Fruit fly (Drosophila melanogaster) whole organism, wandering third instar larva: ENCODE data around the gene Dim1.

ENCODE experiments used
- CG32264 ChIP-seq: fragments of 200-800 bp; sonication (Bioruptor generic); optimal IDR thresholded peaks from 2 replicates; lab custom pipeline; 2016; ENCODE audit warnings: missing biosample characterization, missing genetic modification characterization
- CrebA ChIP-seq: fragments of 200-800 bp; sonication (Bioruptor generic); optimal IDR thresholded peaks from 2 replicates; lab custom pipeline; 2016; ENCODE audit warnings: missing biosample characterization, mild to moderate bottlenecking, missing genetic modification characterization, borderline replicate concordance
- Dfd ChIP-seq: fragments of >200 bp; optimal IDR thresholded peaks from 2 replicates; lab custom pipeline; 2017; ENCODE audit warnings: missing biosample characterization, missing genetic modification characterization
- Dif ChIP-seq: fragments of 200-275, 200-300 bp; sonication (Bioruptor generic); optimal IDR thresholded peaks from 2 replicates; lab custom pipeline; 2018; ENCODE audit warnings: missing biosample characterization, missing genetic modification characterization; ENCODE audit not compliant: partially characterized antibody
- GATAd ChIP-seq: sonication (Bioruptor generic); optimal IDR thresholded peaks from 2 replicates; lab custom pipeline; 2016; ENCODE audit warnings: missing biosample characterization, missing genetic modification characterization
- HLH106 ChIP-seq: fragments of 200-800 bp; optimal IDR thresholded peaks from 3 replicates; lab custom pipeline; 2019; ENCODE audit warnings: missing biosample characterization, mild to moderate bottlenecking, missing genetic modification characterization, moderate library complexity
- Hnf4 ChIP-seq: fragments of 200-800 bp; sonication (Bioruptor generic); optimal IDR thresholded peaks from 2 replicates; lab custom pipeline; 2016; ENCODE audit warnings: missing biosample characterization, mild to moderate bottlenecking, missing genetic modification characterization
- Hr78 ChIP-seq: fragments of >200 bp; optimal IDR thresholded peaks from 2 replicates; lab custom pipeline; 2017; ENCODE audit warnings: missing biosample characterization, missing genetic modification characterization
- Hr83 ChIP-seq: fragments of 200-300 bp; sonication (Bioruptor generic); optimal IDR thresholded peaks from 2 replicates; lab custom pipeline; 2016; ENCODE audit warnings: missing biosample characterization, mild to moderate bottlenecking, missing genetic modification characterization, moderate library complexity; ENCODE audit not compliant: poor library complexity, severe bottlenecking
- Mio ChIP-seq: sonication (Bioruptor generic); optimal IDR thresholded peaks from 2 replicates; lab custom pipeline; 2016; ENCODE audit warnings: missing biosample characterization, missing genetic modification characterization
- Myc ChIP-seq: fragments of >200 bp; optimal IDR thresholded peaks from 2 replicates; lab custom pipeline; 2017
- N ChIP-seq: fragments of >200 bp; optimal IDR thresholded peaks from 2 replicates; lab custom pipeline; 2018; ENCODE audit warnings: missing biosample characterization, missing external identifiers, missing genetic modification characterization
- OdsH ChIP-seq: fragments of 200-800 bp; sonication (Bioruptor generic); optimal IDR thresholded peaks from 2 replicates; lab custom pipeline; 2016; ENCODE audit warnings: missing biosample characterization, mild to moderate bottlenecking, missing genetic modification characterization
- Rel ChIP-seq, 2 experiments: fragments of 200-800 bp; sonication (Bioruptor generic) in 1 of 2; optimal IDR thresholded peaks; 2 replicates in 1 of 2; 3 replicates in 1 of 2; lab custom pipeline; 2016 to 2019; ENCODE audit warnings: mild to moderate bottlenecking in 2 of 2, missing biosample characterization in 2 of 2, missing genetic modification characterization in 2 of 2, moderate library complexity in 1 of 2
- Sp1 ChIP-seq: fragments of 200-800 bp; sonication (Bioruptor generic); optimal IDR thresholded peaks from 3 replicates; lab custom pipeline; 2019; ENCODE audit warnings: missing biosample characterization, mild to moderate bottlenecking, missing genetic modification characterization, moderate library complexity
- Vsx2 ChIP-seq: fragments of 200-300, 225-300 bp; sonication (Bioruptor generic); optimal IDR thresholded peaks from 2 replicates; lab custom pipeline; 2018; ENCODE audit warnings: missing biosample characterization, missing genetic modification characterization; ENCODE audit not compliant: partially characterized antibody
- br ChIP-seq: fragments of 200-800 bp; sonication (Bioruptor generic); optimal IDR thresholded peaks from 2 replicates; lab custom pipeline; 2016; ENCODE audit warnings: missing biosample characterization, missing genetic modification characterization
- brk ChIP-seq: fragments of 200-800 bp; sonication (Bioruptor generic); optimal IDR thresholded peaks from 2 replicates; lab custom pipeline; 2016; ENCODE audit warnings: missing biosample characterization, mild to moderate bottlenecking, missing genetic modification characterization
- dl ChIP-seq, 2 experiments: fragments of 175-275, 200-275 bp in 1 of 2; fragments of 200-275 bp in 1 of 2; sonication (Bioruptor generic); optimal IDR thresholded peaks; lab custom pipeline; 2018; ENCODE audit warnings: mild to moderate bottlenecking in 2 of 2, missing biosample characterization in 2 of 2, missing genetic modification characterization in 2 of 2, moderate library complexity in 2 of 2; ENCODE audit not compliant: partially characterized antibody in 2 of 2, insufficient read depth in 1 of 2
- dmrt93B ChIP-seq: fragments of 200-800 bp; sonication (Bioruptor generic); optimal IDR thresholded peaks from 2 replicates; lab custom pipeline; 2018; ENCODE audit warnings: missing biosample characterization, mild to moderate bottlenecking, missing genetic modification characterization
- dsf ChIP-seq: sonication (Bioruptor generic); optimal IDR thresholded peaks from 2 replicates; lab custom pipeline; 2016; ENCODE audit warnings: missing biosample characterization, missing genetic modification characterization, borderline replicate concordance
- ey ChIP-seq: fragments of 200-800 bp; sonication (Bioruptor generic); optimal IDR thresholded peaks from 2 replicates; lab custom pipeline; 2016; ENCODE audit warnings: missing biosample characterization, missing genetic modification characterization
- foxo ChIP-seq, 2 experiments: fragments of 200-800 bp; sonication (Bioruptor generic); optimal IDR thresholded peaks; 2 replicates in 1 of 2; 3 replicates in 1 of 2; lab custom pipeline; 2016 to 2017; ENCODE audit warnings: missing biosample characterization in 2 of 2, missing genetic modification characterization in 2 of 2
- fru ChIP-seq: fragments of 200-800 bp; sonication (Bioruptor generic); optimal IDR thresholded peaks from 3 replicates; lab custom pipeline; 2016; ENCODE audit warnings: missing biosample characterization, mild to moderate bottlenecking, missing genetic modification characterization
- h ChIP-seq: fragments of 200-800 bp; sonication (Bioruptor generic); optimal IDR thresholded peaks from 3 replicates; lab custom pipeline; 2016; ENCODE audit warnings: missing biosample characterization, mild to moderate bottlenecking, missing genetic modification characterization
- jim ChIP-seq: fragments of 175-275, 200-325 bp; sonication (Bioruptor generic); optimal IDR thresholded peaks from 2 replicates; lab custom pipeline; 2016; ENCODE audit warnings: missing biosample characterization, mild to moderate bottlenecking, missing genetic modification characterization
- pan ChIP-seq: fragments of >200 bp; optimal IDR thresholded peaks from 2 replicates; lab custom pipeline; 2017
- psq ChIP-seq: fragments of 200-800 bp; sonication (Bioruptor generic); optimal IDR thresholded peaks from 3 replicates; lab custom pipeline; 2017; ENCODE audit warnings: missing biosample characterization, mild to moderate bottlenecking, missing genetic modification characterization, moderate library complexity
- sage ChIP-seq: fragments of 200-800 bp; sonication (Bioruptor generic); optimal IDR thresholded peaks from 2 replicates; lab custom pipeline; 2016; ENCODE audit warnings: missing biosample characterization, mild to moderate bottlenecking, missing genetic modification characterization
- tai ChIP-seq: sonication (Bioruptor generic); optimal IDR thresholded peaks from 2 replicates; lab custom pipeline; 2016; ENCODE audit warnings: missing biosample characterization, missing genetic modification characterization
- usp ChIP-seq: fragments of >200 bp; optimal IDR thresholded peaks from 2 replicates; lab custom pipeline; 2017; ENCODE audit warnings: missing biosample characterization, missing genetic modification characterization

Gene Dim1

dm6 chr2L:4363707-4364270 is 39.3 kb upstream of the Dim1 start:
- no peak for TF ChIP-seq psq (GFP tag; lab: Kevin White, UChicago)
- TF ChIP-seq foxo (GFP tag; optimal IDR thresholded peaks at IDR 0.05; lab: Kevin White, UChicago), result no peak
- no peak for TF ChIP-seq tai (GFP tag; lab: Kevin White, UChicago)
- no peak for TF ChIP-seq CrebA (GFP tag; lab: Kevin White, UChicago)
- TF ChIP-seq brk, result no peak
- no peak for TF ChIP-seq dsf (GFP tag; lab: Kevin White, UChicago)
- TF ChIP-seq HLH106 (tag; lab: Kevin White, UChicago), result no peak
- no peak for TF ChIP-seq jim (GFP tag; lab: Kevin White, UChicago)

- no peak for TF ChIP-seq sage (GFP tag; lab: Kevin White, UChicago)
- TF ChIP-seq, all 38 proteins: peak for 0
These were observed 38.1 kb upstream of the Dim1 start for dm6 chr2L:4364914-4365313.

- no peak for TF ChIP-seq ey (GFP tag; lab: Kevin White, UChicago)
- TF ChIP-seq tai (GFP tag; lab: Kevin White, UChicago), result no peak
- TF ChIP-seq pan, result no peak
- no peak for TF ChIP-seq N (GFP tag; lab: Kevin White, UChicago)
- no peak for TF ChIP-seq Hr83 (GFP tag; lab: Kevin White, UChicago)
- TF ChIP-seq, all 38 proteins: peak for 0
These were observed 37.2 kb upstream of the Dim1 start for dm6 chr2L:4365792-4366326.

- no peak for TF ChIP-seq Vsx2
- TF ChIP-seq h, result no peak
- no peak for TF ChIP-seq sage (GFP tag; lab: Kevin White, UChicago)
- no peak for TF ChIP-seq CrebA (GFP tag; lab: Kevin White, UChicago)
- no peak for TF ChIP-seq Mio (GFP tag; lab: Kevin White, UChicago)
- no peak for TF ChIP-seq psq (GFP tag; lab: Kevin White, UChicago)
- TF ChIP-seq OdsH (GFP tag; lab: Kevin White, UChicago), result no peak
- no peak for TF ChIP-seq dmrt93B
- TF ChIP-seq usp (GFP tag; lab: Kevin White, UChicago), result no peak
- TF ChIP-seq dl (GFP tag; optimal IDR thresholded peaks at IDR 0.05; lab: Kevin White, UChicago; ENCODE audit: insufficient read depth in 1 of 2, partially characterized antibody in 2 of 2), result no peak
- no peak for TF ChIP-seq jim (GFP tag; lab: Kevin White, UChicago)
- TF ChIP-seq foxo (GFP tag; optimal IDR thresholded peaks at IDR 0.05; lab: Kevin White, UChicago), result no peak
- no peak for TF ChIP-seq Hr78 (GFP tag; lab: Kevin White, UChicago)
- no peak for TF ChIP-seq Rel (GFP tag; optimal IDR thresholded peaks at IDR 0.05; lab: Kevin White, UChicago)
- no peak for TF ChIP-seq Rel (tag; optimal IDR thresholded peaks at IDR 0.05; lab: Kevin White, UChicago)
- no peak for TF ChIP-seq brk
- TF ChIP-seq, all 38 proteins: peak for 0
These were observed 36.4 kb upstream of the Dim1 start for dm6 chr2L:4366652-4367051.

dm6 chr2L:4368553-4369268 is 34.3 kb upstream of the Dim1 start:
- TF ChIP-seq usp (GFP tag; lab: Kevin White, UChicago) (no peak), Dif (GFP tag; lab: Kevin White, UChicago) (no peak), Hnf4 (GFP tag; lab: Kevin White, UChicago) (no peak), fru (GFP tag; lab: Kevin White, UChicago) (no peak), N (GFP tag; lab: Kevin White, UChicago) (no peak), foxo (GFP tag; optimal IDR thresholded peaks at IDR 0.05; lab: Kevin White, UChicago) (no peak), Hr83 (GFP tag; lab: Kevin White, UChicago) (no peak), CG32264 (no peak), Vsx2 (no peak), brk (no peak), Myc (lab: Kevin White, UChicago) (no peak), pan (no peak), GATAd (GFP tag; lab: Kevin White, UChicago) (no peak), Dfd (GFP tag; lab: Kevin White, UChicago) (no peak), br (GFP tag; lab: Kevin White, UChicago) (no peak), Sp1 (GFP tag; lab: Kevin White, UChicago) (no peak), h (no peak)
- TF ChIP-seq, all 38 proteins: peak for 0
